Fruit fly (Drosophila melanogaster) whole organism, embryonic: Measurements from ENCODE around the gene CG17359.

Experiments used
- BEAF-32 ChIP-seq: fragments of 200-800 bp; sonication (Bioruptor generic); optimal IDR thresholded peaks from 3 replicates; lab custom pipeline; 2017; ENCODE audit warnings: missing biosample characterization, missing genetic modification characterization, mild to moderate bottlenecking, moderate library complexity, missing genetic modification reagents
- CG10366 ChIP-seq: fragments of 200-800 bp; sonication (Bioruptor generic); IDR thresholded peaks from 2 replicates; pipeline ENCODE4 v1.3.6; 2022; ENCODE audit warnings: missing biosample characterization, missing genetic modification characterization
- CG13287 ChIP-seq: fragments of 200-800 bp; sonication (Bioruptor generic); IDR thresholded peaks from 2 replicates; pipeline ENCODE4 v1.3.6; 2022; ENCODE audit warnings: missing biosample characterization, missing genetic modification characterization; ENCODE audit not compliant: partially characterized antibody
- CG13296 ChIP-seq: fragments of 200-800 bp; sonication (Bioruptor generic); optimal IDR thresholded peaks from 3 replicates; lab custom pipeline; 2018; ENCODE audit warnings: missing biosample characterization, mild to moderate bottlenecking, missing genetic modification characterization
- CG13424 ChIP-seq: fragments of 200-800 bp; sonication (Bioruptor generic); optimal IDR thresholded peaks from 2 replicates; lab custom pipeline; 2019; ENCODE audit warnings: missing biosample characterization, mild to moderate bottlenecking, missing genetic modification characterization, moderate library complexity
- CG13624 ChIP-seq: fragments of 200-800 bp; sonication (Bioruptor generic); optimal IDR thresholded peaks from 2 replicates; lab custom pipeline; 2016; ENCODE audit warnings: missing biosample characterization, missing genetic modification characterization
- CG14965 ChIP-seq: fragments of 200-800 bp; sonication (Bioruptor generic); optimal IDR thresholded peaks from 2 replicates; lab custom pipeline; 2016; ENCODE audit warnings: missing biosample characterization, missing genetic modification characterization, borderline replicate concordance
- CG15601 ChIP-seq: fragments of 200-800 bp; sonication (Bioruptor generic); optimal IDR thresholded peaks from 3 replicates; lab custom pipeline; 2019; ENCODE audit warnings: missing biosample characterization, mild to moderate bottlenecking, missing genetic modification characterization, moderate library complexity
- CG1647 ChIP-seq: fragments of 200-800 bp; sonication (Bioruptor generic); optimal IDR thresholded peaks from 3 replicates; lab custom pipeline; 2016; ENCODE audit warnings: missing biosample characterization, missing genetic modification characterization
- CG17385 ChIP-seq: fragments of 200-800 bp; sonication (Bioruptor generic); optimal IDR thresholded peaks from 3 replicates; lab custom pipeline; 2018; ENCODE audit warnings: missing biosample characterization, mild to moderate bottlenecking, missing genetic modification characterization
- CG2116 ChIP-seq: fragments of 200-800 bp; sonication (Bioruptor generic); optimal IDR thresholded peaks from 3 replicates; lab custom pipeline; 2018; ENCODE audit warnings: missing biosample characterization, mild to moderate bottlenecking, missing genetic modification characterization
- CG2120 ChIP-seq: fragments of 200-800 bp; sonication (Bioruptor generic); optimal IDR thresholded peaks from 3 replicates; lab custom pipeline; 2016; ENCODE audit warnings: missing biosample characterization, missing genetic modification characterization
- CG3847 ChIP-seq: fragments of 200-800 bp; sonication (Bioruptor generic); IDR thresholded peaks from 2 replicates; pipeline ENCODE4 v1.3.6; 2022; ENCODE audit warnings: missing biosample characterization, missing genetic modification characterization
- CG4360 ChIP-seq: fragments of 200-800 bp; sonication (Bioruptor generic); IDR thresholded peaks from 2 replicates; pipeline ENCODE4 v1.3.6; 2022; ENCODE audit warnings: missing biosample characterization, missing genetic modification characterization
- CG4617 ChIP-seq: fragments of 200-800 bp; sonication (Bioruptor generic); optimal IDR thresholded peaks from 3 replicates; lab custom pipeline; 2016; ENCODE audit warnings: missing biosample characterization, missing genetic modification characterization, borderline replicate concordance
- Dll ChIP-seq: fragments of 200-800 bp; sonication (Bioruptor generic); IDR thresholded peaks from 4 replicates; pipeline ENCODE4 v1.3.6; 2022; ENCODE audit warnings: missing biosample characterization, missing genetic modification characterization; ENCODE audit not compliant: partially characterized antibody
- Drgx ChIP-seq: fragments of 200-800 bp; sonication (Bioruptor generic); IDR thresholded peaks from 2 replicates; pipeline ENCODE4 v1.3.6; 2022; ENCODE audit warnings: missing biosample characterization, missing genetic modification characterization
- E2f2 ChIP-seq: fragments of 200-800 bp; sonication (Bioruptor generic); IDR thresholded peaks from 2 replicates; pipeline ENCODE4 v1.3.6; 2022; ENCODE audit warnings: missing biosample characterization, missing genetic modification characterization
- Hr3 ChIP-seq: fragments of 200-800 bp; sonication (Bioruptor generic); optimal IDR thresholded peaks from 3 replicates; lab custom pipeline; 2016; ENCODE audit warnings: missing biosample characterization, missing genetic modification characterization
- Kr ChIP-seq: fragments of 200-800 bp; sonication (Bioruptor generic); optimal IDR thresholded peaks from 2 replicates; lab custom pipeline; 2017; ENCODE audit warnings: missing biosample characterization, mild to moderate bottlenecking, missing genetic modification characterization
- MESR4 ChIP-seq: fragments of 200-800 bp; sonication (Bioruptor generic); optimal IDR thresholded peaks from 2 replicates; lab custom pipeline; 2018; ENCODE audit warnings: missing biosample characterization, mild to moderate bottlenecking, missing genetic modification characterization, moderate library complexity
- Med ChIP-seq: fragments of 200-800 bp; sonication (Bioruptor generic); peaks from one replicate; lab custom pipeline; 2016; ENCODE audit warnings: missing biosample characterization, missing genetic modification characterization, mild to moderate bottlenecking, inconsistent platforms, moderate library complexity
- NC2β ChIP-seq: fragments of 200-800 bp; sonication (Bioruptor generic); optimal IDR thresholded peaks from 2 replicates; lab custom pipeline; 2016; ENCODE audit warnings: missing biosample characterization, missing genetic modification characterization
- Pdp1 ChIP-seq, 2 experiments: fragments of 200-800 bp; sonication (Bioruptor generic); optimal IDR thresholded peaks; 3 replicates each; lab custom pipeline; 2016; ENCODE audit warnings: missing biosample characterization in 2 of 2, missing genetic modification characterization in 2 of 2, mild to moderate bottlenecking in 1 of 2, moderate library complexity in 1 of 2
- Sry-δ ChIP-seq: fragments of 200-800 bp; sonication (Bioruptor generic); optimal IDR thresholded peaks from 2 replicates; lab custom pipeline; 2016; ENCODE audit warnings: missing biosample characterization, missing genetic modification characterization
- Usf ChIP-seq: fragments of 200-800 bp; sonication (Bioruptor generic); optimal IDR thresholded peaks from 2 replicates; lab custom pipeline; 2017; ENCODE audit warnings: missing genotype, missing biosample characterization, missing genetic modification characterization
- Xrp1 ChIP-seq: fragments of 200-800 bp; sonication (Bioruptor generic); IDR thresholded peaks from 2 replicates; pipeline ENCODE4 v1.3.6; 2022; ENCODE audit warnings: missing biosample characterization, missing genetic modification characterization
- ac ChIP-seq: fragments of 200-800 bp; sonication (Bioruptor generic); optimal IDR thresholded peaks from 3 replicates; lab custom pipeline; 2017; ENCODE audit warnings: missing biosample characterization, mild to moderate bottlenecking, missing genetic modification characterization
- az2 ChIP-seq: fragments of 200-800 bp; sonication (Bioruptor generic); optimal IDR thresholded peaks from 3 replicates; lab custom pipeline; 2016; ENCODE audit warnings: missing biosample characterization, missing genetic modification characterization
- bbx ChIP-seq: fragments of 200-800 bp; sonication (Bioruptor generic); IDR thresholded peaks from 2 replicates; pipeline ENCODE4 v1.3.6; 2022; ENCODE audit warnings: missing biosample characterization, missing genetic modification characterization; ENCODE audit not compliant: partially characterized antibody
- chinmo ChIP-seq: fragments of 200-800 bp; sonication (Bioruptor generic); IDR thresholded peaks from 4 replicates; pipeline ENCODE4 v1.3.6; 2022; ENCODE audit warnings: missing biosample characterization, missing genetic modification characterization; ENCODE audit not compliant: partially characterized antibody
- ci ChIP-seq: fragments of 200-800 bp; sonication (Bioruptor generic); IDR thresholded peaks from 3 replicates; pipeline ENCODE4 v1.3.6; 2022; ENCODE audit warnings: missing biosample characterization, missing genetic modification characterization
- dpn ChIP-seq, 2 experiments: fragments of 200-800 bp; sonication (Bioruptor generic); optimal IDR thresholded peaks; 3 replicates each; lab custom pipeline; 2016; ENCODE audit warnings: missing biosample characterization in 2 of 2, missing genetic modification characterization in 2 of 2
- fu2 ChIP-seq: fragments of 200-800 bp; sonication (Bioruptor generic); optimal IDR thresholded peaks from 2 replicates; lab custom pipeline; 2016; ENCODE audit warnings: missing biosample characterization, missing genetic modification characterization
- gce ChIP-seq: fragments of 200-800 bp; sonication (Bioruptor generic); IDR thresholded peaks from 3 replicates; pipeline ENCODE4 v1.3.6; 2022; ENCODE audit warnings: missing biosample characterization, missing genetic modification characterization
- gfzf ChIP-seq: fragments of 200-800 bp; sonication (Bioruptor generic); optimal IDR thresholded peaks from 2 replicates; lab custom pipeline; 2016; ENCODE audit warnings: missing biosample characterization, mild to moderate bottlenecking, missing genetic modification characterization, moderate library complexity
- insv ChIP-seq, 2 experiments: fragments of 200-800 bp; sonication (Bioruptor generic); optimal IDR thresholded peaks; 3 replicates each; lab custom pipeline; 2016 to 2018; ENCODE audit warnings: missing biosample characterization in 2 of 2, missing genetic modification characterization in 2 of 2
- lab ChIP-seq: fragments of 200-800 bp; sonication (Bioruptor generic); optimal IDR thresholded peaks from 3 replicates; lab custom pipeline; 2017; ENCODE audit warnings: missing biosample characterization, missing genetic modification characterization, mild to moderate bottlenecking, moderate library complexity, missing genetic modification reagents
- nerfin-1 ChIP-seq: fragments of 200-800 bp; sonication (Bioruptor generic); optimal IDR thresholded peaks from 3 replicates; lab custom pipeline; 2019; ENCODE audit warnings: missing biosample characterization, mild to moderate bottlenecking, missing genetic modification characterization, moderate library complexity
- oc ChIP-seq: fragments of 200-800 bp; sonication (Bioruptor generic); optimal IDR thresholded peaks from 2 replicates; lab custom pipeline; 2018; ENCODE audit warnings: missing biosample characterization, mild to moderate bottlenecking, missing genetic modification characterization, moderate library complexity
- psq ChIP-seq: fragments of 200-800 bp; sonication (Bioruptor generic); optimal IDR thresholded peaks from 2 replicates; lab custom pipeline; 2017; ENCODE audit warnings: missing biosample characterization, missing genetic modification characterization
- pzg ChIP-seq: fragments of 200-800 bp; sonication (Bioruptor generic); optimal IDR thresholded peaks from 3 replicates; lab custom pipeline; 2018; ENCODE audit warnings: missing biosample characterization, mild to moderate bottlenecking, missing genetic modification characterization, moderate library complexity
- row ChIP-seq: fragments of 200-800 bp; sonication (Bioruptor generic); IDR thresholded peaks from 3 replicates; pipeline ENCODE4 v1.3.6; 2022; ENCODE audit warnings: missing biosample characterization, missing genetic modification characterization
- salm ChIP-seq: fragments of 200-800 bp; sonication (Bioruptor generic); optimal IDR thresholded peaks from 2 replicates; lab custom pipeline; 2018; ENCODE audit warnings: missing biosample characterization, mild to moderate bottlenecking, missing genetic modification characterization
- tap ChIP-seq: fragments of 200-800 bp; optimal IDR thresholded peaks from 3 replicates; lab custom pipeline; 2019; ENCODE audit warnings: missing biosample characterization, mild to moderate bottlenecking, missing genetic modification characterization, moderate library complexity
- zfh1 ChIP-seq: fragments of 200-800 bp; sonication (Bioruptor generic); IDR thresholded peaks from 3 replicates; pipeline ENCODE4 v1.3.6; 2022; ENCODE audit warnings: missing biosample characterization, missing genetic modification characterization

CG17359 gene

DNA sequence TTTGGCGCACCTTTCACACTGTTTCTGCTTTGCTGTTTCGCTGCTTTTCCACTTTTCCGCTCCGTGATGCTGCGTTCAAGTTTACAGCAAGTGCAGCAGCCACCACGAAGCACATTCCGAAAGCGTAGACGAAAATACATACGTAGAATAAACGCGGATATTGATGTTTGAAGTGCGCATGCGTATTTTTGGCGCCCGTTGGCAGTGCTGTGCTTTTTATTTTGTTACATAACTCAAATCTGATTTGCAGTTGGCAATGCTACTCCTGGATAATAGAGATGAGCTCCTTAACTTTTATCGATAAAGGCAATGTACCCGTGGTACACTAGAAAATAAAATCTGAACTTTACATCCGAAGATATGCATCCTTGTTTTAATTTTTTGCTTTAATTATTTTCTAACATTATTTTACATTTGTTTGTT lies 7.7 kb upstream of the CG17359 start (continued):
- no peak for TF ChIP-seq az2 (GFP tag; lab: Kevin White, UChicago)
- peak; percentile 45 for TF ChIP-seq CG2120 (GFP tag; lab: Kevin White, UChicago)
- TF ChIP-seq Drgx (GFP tag; lab: Robert Waterston, UW), result peak; percentile 43; the same call in 1 of the 2 replicates
- TF ChIP-seq E2f2 (GFP tag; lab: Robert Waterston, UW), result peak; percentile 31; the same call in 1 of the 2 replicates
- peak; percentile 51; the same call in 1 of the 3 replicates for TF ChIP-seq ci (GFP tag; lab: Robert Waterston, UW)
- no peak for TF ChIP-seq gfzf (GFP tag; lab: Kevin White, UChicago)
- no peak for TF ChIP-seq gce (GFP tag; lab: Robert Waterston, UW)
- TF ChIP-seq Sry-δ (GFP tag; lab: Kevin White, UChicago), result peak; percentile 73
- no peak for TF ChIP-seq CG14965 (GFP tag; lab: Kevin White, UChicago)
- peak; percentile 67 for TF ChIP-seq row (GFP tag; lab: Robert Waterston, UW)
- peak; percentile 23 for TF ChIP-seq BEAF-32 (GFP tag; lab: Kevin White, UChicago)
- 0 out of 2 replicates have a peak, but pooled peaks have one; percentile 25 for TF ChIP-seq CG3847 (GFP tag; lab: Robert Waterston, UW)
- no peak for TF ChIP-seq CG13296 (GFP tag; lab: Kevin White, UChicago)
- TF ChIP-seq lab (GFP tag; lab: Kevin White, UChicago), result no peak
- TF ChIP-seq pzg (GFP tag; lab: Kevin White, UChicago), result peak; percentile 33
- TF ChIP-seq CG10366 (GFP tag; lab: Robert Waterston, UW), result peak; percentile 17; the same call in 1 of the 2 replicates
- peak; percentile 20 for TF ChIP-seq CG13424
- peak; percentile 88; the same call in 2 of the 4 replicates for TF ChIP-seq chinmo (GFP tag; lab: Robert Waterston, UW)
- TF ChIP-seq nerfin-1 (tag; lab: Kevin White, UChicago), result peak; percentile 38

DNA sequence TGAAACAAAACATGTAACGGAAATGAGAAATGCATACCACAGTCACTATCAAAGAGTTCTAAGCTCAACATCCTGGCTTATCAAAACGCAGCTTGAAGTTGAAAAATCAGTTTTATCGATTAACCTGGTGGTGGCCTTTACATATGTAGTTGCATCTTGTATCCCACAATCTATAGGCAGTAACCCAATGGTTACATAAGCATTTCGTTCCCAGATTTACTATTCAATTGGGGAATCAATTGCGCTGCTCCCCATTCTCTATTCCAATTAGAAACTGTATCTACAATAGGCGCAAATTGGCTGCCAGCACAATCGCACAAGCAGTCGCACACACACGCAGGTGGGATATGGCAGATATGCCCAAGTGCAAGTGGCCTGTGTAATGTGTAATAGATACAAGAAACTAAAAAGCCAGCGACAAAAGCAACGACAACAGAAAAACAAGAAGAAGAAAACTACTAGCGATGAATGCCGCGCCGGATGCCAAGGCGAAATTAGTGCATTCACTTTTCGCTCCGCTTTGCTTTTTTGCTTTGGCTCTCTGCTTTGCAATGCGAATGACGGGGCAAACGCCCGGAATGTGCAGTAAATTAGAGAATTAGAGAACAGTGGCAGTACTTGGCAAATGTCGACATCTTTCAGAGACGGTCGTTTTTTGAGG lies 6.7 kb upstream of the CG17359 start:
- TF ChIP-seq bbx (0 out of 2 replicates have a peak, but pooled peaks have one; percentile 8), insv (GFP tag; optimal IDR thresholded peaks at IDR 0.05; lab: Kevin White, UChicago) (peak in 1 of 2 experiments; percentile 0), MESR4 (GFP tag; lab: Kevin White, UChicago) (no peak), ac (GFP tag; lab: Kevin White, UChicago) (no peak), fu2 (GFP tag; lab: Kevin White, UChicago) (no peak), CG17385 (peak; percentile 57), Med (GFP tag; lab: Kevin White, UChicago) (peak; percentile 32), zfh1 (GFP tag; lab: Robert Waterston, UW) (0 out of 3 replicates have a peak, but pooled peaks have one; percentile 19), CG15601 (no peak), Dll (GFP tag; lab: Robert Waterston, UW) (no peak), psq (GFP tag; lab: Kevin White, UChicago) (peak; percentile 25), Pdp1 (GFP tag; optimal IDR thresholded peaks at IDR 0.05; lab: Kevin White, UChicago) (peak in 1 of 2 experiments; percentile 91)

DNA sequence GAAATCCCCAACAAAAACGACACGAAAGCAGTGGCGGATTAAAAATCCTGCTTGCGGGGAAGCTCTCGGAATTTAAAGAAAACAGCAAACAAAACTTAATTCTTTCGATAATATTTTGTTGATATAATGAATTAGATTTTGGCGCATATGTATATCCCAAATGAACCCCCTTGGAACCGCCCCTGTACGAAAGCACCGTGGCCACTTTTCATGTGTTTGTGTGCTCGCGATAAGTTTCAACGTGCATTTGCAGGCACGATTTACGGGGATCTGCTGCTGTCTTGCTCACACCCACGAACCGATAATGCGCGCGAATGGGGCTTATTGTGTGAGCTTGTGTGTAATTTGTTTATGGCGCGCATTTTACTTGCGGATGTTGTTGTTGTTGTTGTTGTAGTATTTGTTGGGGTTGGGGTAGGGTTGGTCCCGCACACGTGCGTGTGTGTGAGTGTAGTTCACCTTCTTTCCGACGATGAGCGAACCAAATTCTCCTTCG lies 6.0 kb upstream of the CG17359 start:
- TF ChIP-seq CG2116 (GFP tag; lab: Kevin White, UChicago) (peak; percentile 58), Xrp1 (GFP tag; lab: Robert Waterston, UW) (peak; percentile 93), CG13624 (GFP tag; lab: Kevin White, UChicago) (peak; percentile 97), CG4360 (GFP tag; lab: Robert Waterston, UW) (peak; percentile 91), Usf (GFP tag; lab: Kevin White, UChicago) (peak; percentile 66), CG4617 (GFP tag; lab: Kevin White, UChicago) (no peak), NC2β (GFP tag; lab: Kevin White, UChicago) (peak; percentile 92), salm (tag; lab: Kevin White, UChicago) (peak; percentile 91), CG1647 (GFP tag; lab: Kevin White, UChicago) (peak; percentile 96), Kr (no peak), tap (tag; lab: Kevin White, UChicago) (peak; percentile 95), CG13287 (GFP tag; lab: Robert Waterston, UW) (no peak), Hr3 (GFP tag; lab: Kevin White, UChicago) (peak; percentile 93), oc (tag; lab: Kevin White, UChicago) (peak; percentile 97), dpn (GFP tag; optimal IDR thresholded peaks at IDR 0.05; lab: Kevin White, UChicago) (peak; percentile 97)
